Worm (Caenorhabditis elegans) whole organism, L3 larva: Measurements from ENCODE around the gene gei-8.

Experiments
- ZK546.5 ChIP-seq: sonication (generic microtip); optimal IDR thresholded peaks from 2 replicates; lab custom pipeline; 2017; ENCODE audit warnings: missing biosample characterization, missing genetic modification characterization
- aly-2 ChIP-seq: fragments of 150-350 bp; optimal IDR thresholded peaks from 2 replicates; lab custom pipeline; 2014; ENCODE audit warnings: missing biosample characterization, missing genetic modification characterization
- ama-1 ChIP-seq: fragments of 150-350 bp; optimal IDR thresholded peaks from 2 replicates; lab custom pipeline; 2018
- ceh-16 ChIP-seq: sonication (generic microtip); optimal IDR thresholded peaks from 2 replicates; lab custom pipeline; 2017; ENCODE audit warnings: missing biosample characterization, missing genetic modification characterization
- ceh-28 ChIP-seq: fragments of 150-350 bp; optimal IDR thresholded peaks from 2 replicates; lab custom pipeline; 2014; ENCODE audit warnings: missing biosample characterization, missing genetic modification reagents, missing genetic modification characterization
- ceh-82 ChIP-seq: fragments of 150-350 bp; optimal IDR thresholded peaks from 2 replicates; lab custom pipeline; 2014; ENCODE audit warnings: missing biosample characterization, missing genetic modification characterization
- egl-5 ChIP-seq: fragments of 150-350 bp; optimal IDR thresholded peaks from 2 replicates; lab custom pipeline; 2017; ENCODE audit warnings: missing biosample characterization, missing genetic modification reagents, missing genetic modification characterization, inconsistent platforms
- elt-1 ChIP-seq: fragments of 150-350 bp; optimal IDR thresholded peaks from 2 replicates; lab custom pipeline; 2014; ENCODE audit warnings: missing biosample characterization, missing genetic modification characterization
- elt-2 ChIP-seq: sonication (generic microtip); optimal IDR thresholded peaks from 2 replicates; lab custom pipeline; 2016; ENCODE audit warnings: missing genetic modification reagents, mild to moderate bottlenecking, missing genetic modification characterization, missing compliant biosample characterization
- elt-3 ChIP-seq, 3 experiments: fragments of 150-350 bp in 1 of 3; sonication (generic microtip) in 2 of 3; optimal IDR thresholded peaks; 2 replicates in 2 of 3; 4 replicates in 1 of 3; lab custom pipeline; 2014 to 2017; ENCODE audit warnings: missing biosample characterization in 3 of 3, missing genetic modification characterization in 3 of 3
- eor-1 ChIP-seq, 2 experiments: fragments of 150-350 bp; optimal IDR thresholded peaks; 2 replicates each; lab custom pipeline; 2014 to 2018; ENCODE audit warnings: missing biosample characterization in 2 of 2, missing genetic modification characterization in 2 of 2
- fkh-10 ChIP-seq: sonication (generic microtip); optimal IDR thresholded peaks from 2 replicates; lab custom pipeline; 2017; ENCODE audit warnings: missing biosample characterization, missing genetic modification reagents, missing genetic modification characterization
- fkh-2 ChIP-seq: fragments of 150-350 bp; optimal IDR thresholded peaks from 2 replicates; lab custom pipeline; 2014; ENCODE audit warnings: missing biosample characterization, missing genetic modification reagents, missing genetic modification characterization
- hmg-11 ChIP-seq: sonication (generic microtip); optimal IDR thresholded peaks from 2 replicates; lab custom pipeline; 2016; ENCODE audit warnings: missing genetic modification characterization, missing compliant biosample characterization
- jun-1 ChIP-seq: fragments of 150-350 bp; optimal IDR thresholded peaks from 2 replicates; lab custom pipeline; 2014; ENCODE audit warnings: missing biosample characterization, missing genetic modification reagents, missing genetic modification characterization
- lin-15B ChIP-seq: fragments of 150-350 bp; optimal IDR thresholded peaks from 2 replicates; lab custom pipeline; 2014; ENCODE audit warnings: missing biosample characterization, missing genetic modification characterization
- lin-39 ChIP-seq: fragments of 150-350 bp; optimal IDR thresholded peaks from 2 replicates; lab custom pipeline; 2018; ENCODE audit warnings: missing biosample characterization, missing genetic modification reagents, missing genetic modification characterization
- lsy-12 ChIP-seq: sonication (generic microtip); optimal IDR thresholded peaks from 2 replicates; lab custom pipeline; 2016; ENCODE audit warnings: mild to moderate bottlenecking, missing genetic modification characterization, missing compliant biosample characterization
- mdl-1 ChIP-seq: fragments of 150-350 bp; optimal IDR thresholded peaks from 2 replicates; lab custom pipeline; 2014; ENCODE audit warnings: missing biosample characterization, missing genetic modification characterization
- mml-1 ChIP-seq: fragments of 150-350 bp; sonication (generic microtip); optimal IDR thresholded peaks from 3 replicates; lab custom pipeline; 2014; ENCODE audit warnings: missing biosample characterization, missing genetic modification characterization
- nfya-1 ChIP-seq: sonication (generic microtip); optimal IDR thresholded peaks from 2 replicates; lab custom pipeline; 2017; ENCODE audit warnings: missing genetic modification characterization, mild to moderate bottlenecking, missing compliant biosample characterization, antibody characterized with exemption, moderate library complexity; ENCODE audit not compliant: insufficient read depth
- nhr-11 ChIP-seq: fragments of 150-350 bp; optimal IDR thresholded peaks from 2 replicates; lab custom pipeline; 2014; ENCODE audit warnings: missing biosample characterization, missing genetic modification characterization
- nhr-12 ChIP-seq: fragments of 150-350 bp; optimal IDR thresholded peaks from 2 replicates; lab custom pipeline; 2014; ENCODE audit warnings: missing biosample characterization, missing genetic modification characterization
- nhr-23 ChIP-seq: fragments of 150-350 bp; optimal IDR thresholded peaks from 2 replicates; lab custom pipeline; 2014; ENCODE audit warnings: missing biosample characterization, missing genetic modification reagents, missing genetic modification characterization
- nhr-237 ChIP-seq: fragments of 150-350 bp; optimal IDR thresholded peaks from 2 replicates; lab custom pipeline; 2014; ENCODE audit warnings: missing biosample characterization, missing genetic modification characterization
- nhr-25 ChIP-seq: sonication (generic microtip); optimal IDR thresholded peaks from 2 replicates; lab custom pipeline; 2017; ENCODE audit warnings: missing biosample characterization, missing genetic modification characterization
- nhr-28 ChIP-seq: fragments of 150-350 bp; optimal IDR thresholded peaks from 2 replicates; lab custom pipeline; 2014; ENCODE audit warnings: missing biosample characterization, missing genetic modification characterization
- nhr-43 ChIP-seq: sonication (generic microtip); optimal IDR thresholded peaks from 2 replicates; lab custom pipeline; 2016; ENCODE audit warnings: mild to moderate bottlenecking, missing genetic modification characterization, missing compliant biosample characterization; ENCODE audit not compliant: poor library complexity, severe bottlenecking
- nhr-76 ChIP-seq: fragments of 150-350 bp; sonication (generic microtip); optimal IDR thresholded peaks from 5 replicates; lab custom pipeline; 2014; ENCODE audit warnings: missing biosample characterization, missing genetic modification characterization
- nhr-77 ChIP-seq: fragments of 150-350 bp; optimal IDR thresholded peaks from 2 replicates; lab custom pipeline; 2014; ENCODE audit warnings: missing biosample characterization, missing genetic modification characterization
- pha-4 ChIP-seq: fragments of 150-350 bp; optimal IDR thresholded peaks from 2 replicates; lab custom pipeline; 2014; ENCODE audit warnings: missing biosample characterization, missing genetic modification reagents, missing genetic modification characterization
- pqm-1 ChIP-seq: fragments of 150-350 bp; optimal IDR thresholded peaks from 2 replicates; lab custom pipeline; 2017; ENCODE audit warnings: missing biosample characterization, missing genetic modification characterization, inconsistent platforms
- sea-2 ChIP-seq: fragments of 150-350 bp; sonication (generic microtip); optimal IDR thresholded peaks from 4 replicates; lab custom pipeline; 2014; ENCODE audit warnings: missing biosample characterization, missing genetic modification reagents, missing genetic modification characterization
- skn-1 ChIP-seq: fragments of 150-350 bp; optimal IDR thresholded peaks from 2 replicates; lab custom pipeline; 2014; ENCODE audit warnings: missing biosample characterization, missing genetic modification characterization
- snpc-4 ChIP-seq: fragments of 150-350 bp; optimal IDR thresholded peaks from 2 replicates; lab custom pipeline; 2014; ENCODE audit warnings: missing biosample characterization, missing genetic modification characterization
- tbx-2 ChIP-seq: sonication (generic microtip); optimal IDR thresholded peaks from 2 replicates; lab custom pipeline; 2016; ENCODE audit warnings: mild to moderate bottlenecking, missing genetic modification characterization, missing compliant biosample characterization
- unc-39 ChIP-seq: sonication (generic microtip); optimal IDR thresholded peaks from 4 replicates; lab custom pipeline; 2017; ENCODE audit warnings: missing biosample characterization, missing genetic modification characterization
- ztf-11 ChIP-seq: fragments of 150-350 bp; optimal IDR thresholded peaks from 2 replicates; lab custom pipeline; 2014; ENCODE audit warnings: missing biosample characterization, missing genetic modification characterization
- ztf-4 ChIP-seq: fragments of 150-350 bp; optimal IDR thresholded peaks from 2 replicates; lab custom pipeline; 2014; ENCODE audit warnings: missing biosample characterization, missing genetic modification characterization

The gei-8 gene

DNA sequence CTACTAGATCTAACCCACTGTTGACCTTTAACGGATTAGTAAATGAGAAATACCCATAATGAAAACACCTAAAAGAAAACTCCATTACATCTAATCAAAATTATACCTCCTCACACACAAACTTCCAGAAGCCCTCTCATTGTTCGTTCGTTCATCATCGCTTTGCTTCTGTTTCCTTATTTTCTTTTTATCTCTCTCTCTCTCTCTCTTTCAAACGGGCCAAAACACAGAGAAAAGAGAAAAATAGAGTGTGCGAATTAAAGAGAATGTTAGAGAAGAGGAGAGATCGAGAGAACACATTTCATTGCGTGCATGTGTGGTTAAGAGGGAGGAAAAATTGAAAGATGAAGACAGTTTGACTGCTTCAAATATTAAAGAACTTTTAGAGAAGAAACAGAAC is 3.3 kb upstream of the gei-8 start:
- TF ChIP-seq ztf-4 (no peak), eor-1 (tag; optimal IDR thresholded peaks at IDR 0.05; lab: Kevin White, UChicago) (no peak), ceh-82 (no peak), lin-39 (tag; lab: Kevin White, UChicago) (peak; percentile 20), nhr-77 (tag; lab: Kevin White, UChicago) (no peak), ZK546.5 (tag; lab: Kevin White, UChicago) (no peak), hmg-11 (tag; lab: Kevin White, UChicago) (peak; percentile 11), ceh-28 (tag; lab: Kevin White, UChicago) (peak; percentile 41), nhr-43 (tag; lab: Kevin White, UChicago) (no peak), nfya-1 (tag; lab: Kevin White, UChicago) (peak; percentile 91), jun-1 (tag; lab: Kevin White, UChicago) (peak; percentile 50), lin-15B (peak; percentile 37), pqm-1 (tag; lab: Kevin White, UChicago) (peak; percentile 60), ceh-16 (tag; lab: Kevin White, UChicago) (no peak), elt-1 (peak; percentile 21), aly-2 (no peak), nhr-11 (tag; lab: Kevin White, UChicago) (no peak), lsy-12 (tag; lab: Kevin White, UChicago) (no peak), nhr-76 (tag; lab: Kevin White, UChicago) (no peak), nhr-23 (tag; lab: Kevin White, UChicago) (peak; percentile 86), elt-2 (tag; lab: Kevin White, UChicago) (peak; percentile 48), mdl-1 (tag; lab: Kevin White, UChicago) (peak; percentile 31), nhr-25 (tag; lab: Kevin White, UChicago) (peak; percentile 25), skn-1 (tag; lab: Kevin White, UChicago) (peak; percentile 65), egl-5 (peak; percentile 89), snpc-4 (peak; percentile 38), fkh-10 (GFP tag; lab: Kevin White, UChicago) (peak; percentile 67), pha-4 (tag; lab: Kevin White, UChicago) (peak; percentile 79)

DNA sequence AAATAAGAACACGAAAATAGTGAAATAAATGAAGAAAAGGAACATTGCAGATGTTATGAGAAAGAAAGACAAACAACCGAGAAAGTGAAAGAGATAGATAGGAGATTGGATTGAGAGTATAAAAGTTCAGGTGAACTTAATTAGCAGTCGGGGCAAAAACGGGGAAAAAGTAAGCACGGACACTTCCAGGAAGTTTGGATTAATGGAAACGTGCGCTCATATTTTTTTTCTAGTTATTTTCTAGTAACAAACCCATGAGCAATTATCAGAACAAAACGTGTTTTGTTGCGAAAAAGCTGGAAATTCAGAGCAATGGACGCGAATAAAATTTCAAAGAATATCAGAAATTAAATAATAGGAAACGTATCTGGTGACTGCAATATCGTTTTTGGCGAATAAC is 891 bp upstream of the gei-8 start:
- TF ChIP-seq nhr-23 (tag; lab: Kevin White, UChicago) = no peak
- no peak for TF ChIP-seq elt-1
- no peak for TF ChIP-seq lsy-12 (tag; lab: Kevin White, UChicago)
- no peak for TF ChIP-seq nhr-237 (tag; lab: Kevin White, UChicago)
- no peak for TF ChIP-seq aly-2
- TF ChIP-seq unc-39 = no peak
- TF ChIP-seq nhr-77 (tag; lab: Kevin White, UChicago) = no peak
- TF ChIP-seq snpc-4 = no peak
- TF ChIP-seq ztf-11 (tag; lab: Kevin White, UChicago) = no peak
- TF ChIP-seq elt-3 (tag; optimal IDR thresholded peaks at IDR 0.05; lab: Kevin White, UChicago) = no peak
- no peak for TF ChIP-seq pha-4 (tag; lab: Kevin White, UChicago)
- no peak for TF ChIP-seq tbx-2 (tag; lab: Kevin White, UChicago)
- TF ChIP-seq fkh-2 (tag; lab: Kevin White, UChicago) = no peak
- TF ChIP-seq sea-2 (GFP tag; lab: Kevin White, UChicago) = no peak
- TF ChIP-seq eor-1 (tag; optimal IDR thresholded peaks at IDR 0.05; lab: Kevin White, UChicago) = no peak

DNA sequence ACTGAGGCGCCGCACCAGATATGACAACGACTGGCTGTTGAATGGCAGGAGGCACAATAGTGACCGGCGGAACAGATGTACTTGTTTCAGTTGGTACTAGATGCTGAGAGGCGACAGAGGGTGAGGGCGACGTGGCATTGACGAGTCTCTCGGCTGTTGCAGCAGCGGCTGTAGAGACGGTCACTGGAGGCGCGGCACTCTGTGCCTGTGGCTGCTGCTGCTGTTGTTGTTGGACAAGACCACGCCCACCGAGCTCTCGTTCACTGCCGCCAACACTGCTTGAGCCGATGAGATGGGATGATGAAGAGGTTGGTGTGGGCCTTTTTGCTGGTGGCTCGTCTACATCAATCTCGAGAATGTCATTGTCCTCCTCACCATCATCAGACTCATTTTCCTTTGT is 3.9 kb downstream of the gei-8 start:
- TF ChIP-seq nhr-43 (tag; lab: Kevin White, UChicago) = no peak
- TF ChIP-seq nhr-12 (tag; lab: Kevin White, UChicago) = no peak
- no peak for TF ChIP-seq nfya-1 (tag; lab: Kevin White, UChicago)
- TF ChIP-seq nhr-28 (tag; lab: Kevin White, UChicago) = no peak
- no peak for TF ChIP-seq ama-1 (lab: Kevin White, UChicago)
- TF ChIP-seq mml-1 = no peak
